Worm (Caenorhabditis elegans): ENCODE results near the gene M163.9.

- TF ChIP-seq mls-2 (tag; optimal IDR thresholded peaks at IDR 0.05) (no peak), elt-1 (tag; optimal IDR thresholded peaks at IDR 0.05; ENCODE audit: borderline replicate concordance, insufficient read depth) (no peak), nhr-28 (tag; optimal IDR thresholded peaks at IDR 0.05) (no peak)
Measured at ce11 chrX:14424186-14424585, 45.2 kb upstream of the M163.9 start.
